Fruit fly (Drosophila melanogaster) whole organism: ENCODE results near the gene CG33159.

Experiments used
- Dll ChIP-seq: fragments of >200 bp; optimal IDR thresholded peaks from 2 replicates; lab custom pipeline; 2017
- EcR ChIP-seq, 2 experiments: fragments of >200 bp; optimal IDR thresholded peaks; 2 replicates each; lab custom pipeline; 2017; ENCODE audit warnings: missing biosample characterization in 2 of 2, missing genetic modification characterization in 2 of 2, missing genetic modification reagents in 2 of 2
- pan ChIP-seq: fragments of >200 bp; optimal IDR thresholded peaks from 2 replicates; lab custom pipeline; 2017
- psq ChIP-seq: fragments of >200 bp; optimal IDR thresholded peaks from 2 replicates; lab custom pipeline; 2017

- TF ChIP-seq pan (lab: Kevin White, UChicago) (no peak), EcR (GFP tag; optimal IDR thresholded peaks at IDR 0.05; lab: Kevin White, UChicago) (no peak), psq (lab: Kevin White, UChicago) (no peak), Dll (no peak)
These were observed 25.6 kb downstream of the CG33159 start, which contains the start of the genes MnM and Girdin for dm6 chr3L:3178530-3179096.
